Fruit fly (Drosophila melanogaster): ENCODE measurements around the gene Pvr.

dm6 chr2L:8266145-8266544 is 26.5 kb upstream of the Pvr start:
- no peak for TF ChIP-seq Sin3A (optimal IDR thresholded peaks at IDR 0.05)
- no peak for TF ChIP-seq psq (optimal IDR thresholded peaks at IDR 0.05)
- no peak for TF ChIP-seq h (optimal IDR thresholded peaks at IDR 0.05)
